Worm (Caenorhabditis elegans): ENCODE data around the gene W09G12.8.

DNA sequence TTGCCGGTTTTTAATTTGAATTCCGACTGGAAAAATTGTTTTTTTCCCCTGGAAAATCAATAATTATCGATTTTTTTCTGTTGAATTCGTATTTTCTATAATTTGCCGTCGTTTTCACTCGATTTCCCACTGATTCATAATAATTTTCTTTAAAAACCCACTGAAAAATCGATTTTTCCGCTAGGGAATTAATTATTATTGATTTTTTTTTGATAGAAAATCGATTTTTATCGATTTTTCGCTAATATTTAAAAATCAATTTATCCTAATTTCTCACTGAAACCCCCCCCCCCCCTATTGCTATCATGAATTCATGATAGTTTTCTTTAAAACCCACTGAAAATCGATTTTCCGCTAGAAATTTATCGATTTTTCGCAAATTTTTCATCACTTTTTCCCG lies 49.4 kb upstream of the W09G12.8 start:
- no peak for TF ChIP-seq med-1 (GFP tag; optimal IDR thresholded peaks at IDR 0.05; ENCODE audit: insufficient read depth)
- no peak for TF ChIP-seq flt-1 (GFP tag; IDR thresholded peaks at IDR 0.05)
- TF ChIP-seq ref-1 (GFP tag; conservative IDR thresholded peaks at IDR 0.05) = no peak
- TF ChIP-seq ztf-29 (GFP tag; IDR thresholded peaks at IDR 0.05) = no peak
- no peak; the same call in 1 of the 2 replicates for TF ChIP-seq T22C8.4 (GFP tag; IDR thresholded peaks at IDR 0.05)
